Worm (Caenorhabditis elegans) whole organism, L4 larva: ENCODE results near the gene F09E5.11.

Source experiments
- F44E2.7 ChIP-seq: fragments of 200-800 bp; sonication (Bioruptor generic); IDR thresholded peaks from 2 replicates; pipeline ENCODE4 v2.1.2; 2022; ENCODE audit warnings: missing genetic modification characterization, missing compliant biosample characterization
- T20F7.1 ChIP-seq: fragments of 200-800 bp; sonication (Bioruptor generic); optimal IDR thresholded peaks from 2 replicates; lab custom pipeline; 2018; ENCODE audit warnings: mild to moderate bottlenecking, missing genetic modification characterization, missing compliant biosample characterization
- T26A8.4 ChIP-seq: fragments of 200-800 bp; sonication (Bioruptor generic); IDR thresholded peaks from 2 replicates; pipeline ENCODE4 v1.3.6; 2022; ENCODE audit warnings: missing genetic modification characterization, missing compliant biosample characterization
- Y5F2A.4 ChIP-seq: fragments of 200-800 bp; sonication (Bioruptor generic); optimal IDR thresholded peaks from 2 replicates; lab custom pipeline; 2018; ENCODE audit warnings: mild to moderate bottlenecking, missing genetic modification characterization, missing compliant biosample characterization
- ZK337.2 ChIP-seq: fragments of 200-800 bp; sonication (Bioruptor generic); IDR thresholded peaks from 2 replicates; pipeline ENCODE4 v1.3.6; 2022; ENCODE audit warnings: missing genetic modification reagents, missing genetic modification characterization, missing compliant biosample characterization
- aha-1 ChIP-seq: fragments of 150-350 bp; peaks from one replicate; lab custom pipeline; 2014; ENCODE audit warnings: missing biosample characterization, missing genetic modification characterization
- aly-2 ChIP-seq: sonication (generic microtip); optimal IDR thresholded peaks from 2 replicates; lab custom pipeline; 2018; ENCODE audit warnings: missing biosample characterization, missing genetic modification characterization
- ama-1 ChIP-seq: fragments of 150-350 bp; optimal IDR thresholded peaks from 2 replicates; lab custom pipeline; 2014; ENCODE audit warnings: inconsistent platforms, mixed read lengths
- arid-1 ChIP-seq: fragments of 200-800 bp; sonication (Bioruptor generic); conservative IDR thresholded peaks from 2 replicates; pipeline ENCODE4 v1.3.6; 2022; ENCODE audit warnings: missing genetic modification reagents, missing genetic modification characterization, missing compliant biosample characterization
- ceh-28 ChIP-seq: fragments of 150-350 bp; optimal IDR thresholded peaks from 2 replicates; lab custom pipeline; 2014; ENCODE audit warnings: missing biosample characterization, missing genetic modification reagents, missing genetic modification characterization
- ceh-32 ChIP-seq: sonication (generic microtip); optimal IDR thresholded peaks from 2 replicates; lab custom pipeline; 2016; ENCODE audit warnings: mild to moderate bottlenecking, missing genetic modification characterization, missing compliant biosample characterization; ENCODE audit not compliant: poor library complexity
- ceh-82 ChIP-seq: sonication (generic microtip); optimal IDR thresholded peaks from 2 replicates; lab custom pipeline; 2017; ENCODE audit warnings: missing biosample characterization, missing genetic modification characterization
- ces-1 ChIP-seq: fragments of 150-350 bp; sonication (generic microtip); optimal IDR thresholded peaks from 4 replicates; lab custom pipeline; 2014; ENCODE audit warnings: missing biosample characterization, missing genetic modification reagents, missing genetic modification characterization
- cey-2 ChIP-seq: sonication (generic microtip); optimal IDR thresholded peaks from 3 replicates; lab custom pipeline; 2017; ENCODE audit warnings: missing genetic modification characterization, mild to moderate bottlenecking, missing compliant biosample characterization, antibody characterized with exemption, borderline replicate concordance; ENCODE audit not compliant: insufficient read depth
- dmd-6 ChIP-seq: fragments of 200-800 bp; sonication (Bioruptor generic); IDR thresholded peaks from 2 replicates; pipeline ENCODE4 v1.3.6; 2022; ENCODE audit warnings: missing genetic modification reagents, missing genetic modification characterization, missing compliant biosample characterization
- dpl-1 ChIP-seq: fragments of 150-350 bp; optimal IDR thresholded peaks from 2 replicates; lab custom pipeline; 2014; ENCODE audit warnings: missing biosample characterization, missing genetic modification reagents, missing genetic modification characterization
- dve-1 ChIP-seq: sonication (generic microtip); optimal IDR thresholded peaks from 2 replicates; lab custom pipeline; 2017; ENCODE audit warnings: antibody characterized with exemption, mild to moderate bottlenecking, missing genetic modification characterization, missing compliant biosample characterization; ENCODE audit not compliant: insufficient read depth
- fkh-10 ChIP-seq: fragments of 150-350 bp; optimal IDR thresholded peaks from 2 replicates; lab custom pipeline; 2014; ENCODE audit warnings: missing biosample characterization, missing genetic modification reagents, missing genetic modification characterization
- hmg-1.1 ChIP-seq: fragments of 200-800 bp; sonication (Bioruptor generic); IDR thresholded peaks from 2 replicates; pipeline ENCODE4 v1.3.6; 2022; ENCODE audit warnings: missing genetic modification reagents, missing genetic modification characterization, missing compliant biosample characterization
- lin-1 ChIP-seq: fragments of 200-800 bp; sonication (Bioruptor generic); IDR thresholded peaks from 2 replicates; pipeline ENCODE4 v1.3.6; 2022; ENCODE audit warnings: missing genetic modification reagents, missing genetic modification characterization, missing compliant biosample characterization
- lin-15B ChIP-seq: fragments of 150-350 bp; sonication (generic microtip); optimal IDR thresholded peaks from 3 replicates; lab custom pipeline; 2014; ENCODE audit warnings: missing biosample characterization, missing genetic modification characterization
- lir-3 ChIP-seq: sonication (generic microtip); optimal IDR thresholded peaks from 2 replicates; lab custom pipeline; 2016; ENCODE audit warnings: mild to moderate bottlenecking, missing genetic modification characterization, missing compliant biosample characterization
- lsy-2 ChIP-seq, 2 experiments: fragments of 150-350 bp in 1 of 2; sonication (generic microtip) in 1 of 2; optimal IDR thresholded peaks; 2 replicates each; lab custom pipeline; 2014 to 2017; ENCODE audit warnings: missing biosample characterization in 2 of 2, missing genetic modification characterization in 2 of 2
- mdl-1 ChIP-seq, 2 experiments: fragments of 150-350 bp in 1 of 2; sonication (generic microtip) in 1 of 2; optimal IDR thresholded peaks; 2 replicates each; lab custom pipeline; 2014 to 2017; ENCODE audit warnings: missing biosample characterization in 2 of 2, missing genetic modification characterization in 2 of 2
- mes-2 ChIP-seq: sonication (generic microtip); optimal IDR thresholded peaks from 2 replicates; lab custom pipeline; 2016; ENCODE audit warnings: missing genotype, mild to moderate bottlenecking, missing genetic modification characterization, missing compliant biosample characterization; ENCODE audit not compliant: poor library complexity, severe bottlenecking
- mxl-3 ChIP-seq: fragments of 200-800 bp; sonication (Bioruptor generic); optimal IDR thresholded peaks from 2 replicates; lab custom pipeline; 2018; ENCODE audit warnings: mild to moderate bottlenecking, missing genetic modification characterization, missing compliant biosample characterization
- nhr-11 ChIP-seq: fragments of 150-350 bp; optimal IDR thresholded peaks from 2 replicates; lab custom pipeline; 2014; ENCODE audit warnings: missing biosample characterization, missing genetic modification characterization
- nhr-237 ChIP-seq: sonication (generic microtip); optimal IDR thresholded peaks from 2 replicates; lab custom pipeline; 2017; ENCODE audit warnings: missing biosample characterization, missing genetic modification characterization
- nhr-25 ChIP-seq: sonication (generic microtip); optimal IDR thresholded peaks from 2 replicates; lab custom pipeline; 2017; ENCODE audit warnings: missing genetic modification characterization, mild to moderate bottlenecking, missing compliant biosample characterization, antibody characterized with exemption, moderate library complexity, borderline replicate concordance; ENCODE audit not compliant: insufficient read depth
- nhr-28 ChIP-seq: fragments of 150-350 bp; optimal IDR thresholded peaks from 2 replicates; lab custom pipeline; 2014; ENCODE audit warnings: missing biosample characterization, missing genetic modification characterization
- nhr-48 ChIP-seq: sonication (generic microtip); optimal IDR thresholded peaks from 2 replicates; lab custom pipeline; 2016; ENCODE audit warnings: mild to moderate bottlenecking, missing genetic modification characterization, missing compliant biosample characterization
- nhr-6 ChIP-seq: fragments of 150-350 bp; optimal IDR thresholded peaks from 2 replicates; lab custom pipeline; 2014; ENCODE audit warnings: missing biosample characterization, missing genetic modification characterization
- nhr-76 ChIP-seq: fragments of 150-350 bp; optimal IDR thresholded peaks from 2 replicates; lab custom pipeline; 2014; ENCODE audit warnings: missing biosample characterization, missing genetic modification characterization
- nhr-77 ChIP-seq: fragments of 150-350 bp; optimal IDR thresholded peaks from 2 replicates; lab custom pipeline; 2014; ENCODE audit warnings: missing biosample characterization, missing genetic modification characterization
- pha-4 ChIP-seq, 2 experiments: fragments of 150-350 bp in 1 of 2; fragments of 200-800 bp in 1 of 2; sonication (Bioruptor generic) in 1 of 2; IDR thresholded peaks in 1 of 2; optimal IDR thresholded peaks in 1 of 2; 2 replicates each; pipeline versions ENCODE4 v1.3.6 to Lab custom; 2014 to 2022; ENCODE audit warnings: missing genetic modification characterization in 2 of 2, missing genetic modification reagents in 2 of 2, missing biosample characterization in 1 of 2, missing compliant biosample characterization in 1 of 2
- saeg-2 ChIP-seq: fragments of 200-800 bp; sonication (Bioruptor generic); IDR thresholded peaks from 2 replicates; pipeline ENCODE4 v1.3.6; 2022; ENCODE audit warnings: missing genetic modification reagents, missing genetic modification characterization, missing compliant biosample characterization
- sdz-12 ChIP-seq: fragments of 200-800 bp; sonication (Bioruptor generic); optimal IDR thresholded peaks from 2 replicates; lab custom pipeline; 2018; ENCODE audit warnings: mild to moderate bottlenecking, missing genetic modification characterization, missing compliant biosample characterization
- skn-1 ChIP-seq: fragments of 150-350 bp; optimal IDR thresholded peaks from 2 replicates; lab custom pipeline; 2014; ENCODE audit warnings: missing biosample characterization, missing genetic modification characterization
- tag-97 ChIP-seq: fragments of 200-800 bp; sonication (Bioruptor generic); IDR thresholded peaks from 2 replicates; pipeline ENCODE4 v1.3.6; 2022; ENCODE audit warnings: missing genetic modification characterization, missing compliant biosample characterization
- unc-130 ChIP-seq: sonication (generic microtip); optimal IDR thresholded peaks from 2 replicates; lab custom pipeline; 2016; ENCODE audit warnings: missing genetic modification reagents, missing genetic modification characterization, missing compliant biosample characterization
- unc-39 ChIP-seq: sonication (generic microtip); optimal IDR thresholded peaks from 2 replicates; lab custom pipeline; 2017; ENCODE audit warnings: missing biosample characterization, missing genetic modification characterization
- vab-7 ChIP-seq: fragments of 200-800 bp; sonication (Bioruptor generic); IDR thresholded peaks from 2 replicates; pipeline ENCODE4 v1.3.6; 2022; ENCODE audit warnings: missing genetic modification reagents, missing genetic modification characterization, missing compliant biosample characterization
- zag-1 ChIP-seq: fragments of 150-350 bp; optimal IDR thresholded peaks from 2 replicates; lab custom pipeline; 2014; ENCODE audit warnings: missing biosample characterization, missing genetic modification characterization
- zfp-2 ChIP-seq: sonication (generic microtip); optimal IDR thresholded peaks from 2 replicates; lab custom pipeline; 2016; ENCODE audit warnings: mild to moderate bottlenecking, missing genetic modification characterization, missing compliant biosample characterization
- zip-11 ChIP-seq: fragments of 200-800 bp; sonication (Bioruptor generic); IDR thresholded peaks from 2 replicates; pipeline ENCODE4 v1.3.6; 2022; ENCODE audit warnings: missing genetic modification characterization, missing compliant biosample characterization
- zip-2 ChIP-seq: fragments of 150-350 bp; optimal IDR thresholded peaks from 2 replicates; lab custom pipeline; 2014; ENCODE audit warnings: missing biosample characterization, missing genetic modification characterization

F09E5.11 gene

ce11 chrII:5393090-5393489, 35.1 kb upstream of the F09E5.11 start, which contains the start of gene brap-2:
TSS of gene brap-2 (minus strand) at chrII:5393190.
- TF ChIP-seq zip-2 (tag; lab: Kevin White, UChicago) (no peak), ceh-32 (tag; lab: Kevin White, UChicago) (no peak), zfp-2 (tag; lab: Kevin White, UChicago) (no peak), aly-2 (tag; lab: Kevin White, UChicago) (no peak), aha-1 (peak; percentile 11), ces-1 (GFP tag; lab: Kevin White, UChicago) (no peak), mdl-1 (tag; optimal IDR thresholded peaks at IDR 0.05; lab: Kevin White, UChicago) (no peak), Y5F2A.4 (GFP tag; lab: Kevin White, UChicago) (no peak)

ce11 chrII:5391447-5391846, 33.5 kb upstream of the F09E5.11 start:
- TF ChIP-seq nhr-237 (tag; lab: Kevin White, UChicago) (no peak), dpl-1 (GFP tag; lab: Kevin White, UChicago) (peak; percentile 55), pha-4 (GFP tag; IDR thresholded peaks at IDR 0.05; lab: Robert Waterston, UW) (no peak), pha-4 (tag; optimal IDR thresholded peaks at IDR 0.05; lab: Kevin White, UChicago) (no peak), nhr-11 (tag; lab: Kevin White, UChicago) (no peak)

ce11 chrII:5389831-5390323, 31.9 kb upstream of the F09E5.11 start, which contains the start of gene ndx-6:
TSS of gene ndx-6 (minus strand) at chrII:5389881.
- TF ChIP-seq lin-1 (no peak), skn-1 (tag; lab: Kevin White, UChicago) (no peak), nhr-6 (tag; lab: Kevin White, UChicago) (peak; percentile 61), hmg-1.1 (GFP tag; lab: Robert Waterston, UW) (peak; percentile 71), mxl-3 (GFP tag; lab: Kevin White, UChicago) (peak; percentile 57), fkh-10 (GFP tag; lab: Kevin White, UChicago) (no peak), sdz-12 (no peak), lsy-2 (tag; optimal IDR thresholded peaks at IDR 0.05; lab: Kevin White, UChicago) (peak; percentile 73 to 94), ama-1 (lab: Kevin White, UChicago) (peak; percentile 55), unc-39 (tag; lab: Kevin White, UChicago) (no peak), dpl-1 (GFP tag; lab: Kevin White, UChicago) (peak; percentile 99), nhr-28 (tag; lab: Kevin White, UChicago) (peak; percentile 49), ceh-82 (no peak), nhr-76 (no peak), T26A8.4 (GFP tag; lab: Robert Waterston, UW) (peak; percentile 74), zip-11 (GFP tag; lab: Robert Waterston, UW) (no peak), tag-97 (no peak), nhr-11 (tag; lab: Kevin White, UChicago) (peak; percentile 71), nhr-48 (tag; lab: Kevin White, UChicago) (peak; percentile 67), nhr-25 (peak; percentile 76), arid-1 (GFP tag; lab: Robert Waterston, UW) (peak; percentile 62; the same call in 1 of the 2 replicates), ceh-28 (tag; lab: Kevin White, UChicago) (no peak), saeg-2 (GFP tag; lab: Robert Waterston, UW) (no peak), T20F7.1 (peak; percentile 83), zag-1 (tag; lab: Kevin White, UChicago) (no peak), nhr-237 (tag; lab: Kevin White, UChicago) (no peak), zip-2 (tag; lab: Kevin White, UChicago) (no peak), dmd-6 (GFP tag; lab: Robert Waterston, UW) (peak; percentile 61), mes-2 (tag; lab: Kevin White, UChicago) (peak; percentile 91), lin-15B (peak; percentile 22), lir-3 (tag; lab: Kevin White, UChicago) (no peak), F44E2.7 (GFP tag; lab: Robert Waterston, UW) (no peak), dve-1 (tag; lab: Kevin White, UChicago) (peak; percentile 85), unc-130 (GFP tag; lab: Kevin White, UChicago) (no peak), ZK337.2 (GFP tag; lab: Robert Waterston, UW) (no peak), vab-7 (no peak), cey-2 (tag; lab: Kevin White, UChicago) (no peak), ceh-32 (tag; lab: Kevin White, UChicago) (no peak), nhr-77 (tag; lab: Kevin White, UChicago) (peak; percentile 88), mdl-1 (tag; optimal IDR thresholded peaks at IDR 0.05; lab: Kevin White, UChicago) (peak in 1 of 2 experiments; percentile 27)
